Worm (Caenorhabditis elegans) whole organism, young adult: ENCODE measurements around the gene C27C12.4.

Experiments
- F33H1.4 ChIP-seq: fragments of 200-800 bp; sonication (Bioruptor generic); IDR thresholded peaks from 2 replicates; pipeline ENCODE4 v1.3.6; 2022; ENCODE audit warnings: missing genetic modification reagents, missing genetic modification characterization, missing compliant biosample characterization
- K12H6.12 ChIP-seq: fragments of 200-800 bp; sonication (Bioruptor generic); optimal IDR thresholded peaks from 2 replicates; lab custom pipeline; 2018; ENCODE audit warnings: mild to moderate bottlenecking, missing genetic modification characterization, missing compliant biosample characterization
- Y56A3A.18 ChIP-seq: fragments of 200-800 bp; sonication (Bioruptor generic); IDR thresholded peaks from 2 replicates; pipeline ENCODE4 v1.3.6; 2022; ENCODE audit warnings: missing genetic modification reagents, missing genetic modification characterization, missing compliant biosample characterization
- Y67H2A.10 ChIP-seq: fragments of 200-800 bp; sonication (Bioruptor generic); conservative IDR thresholded peaks from 2 replicates; pipeline ENCODE4 v1.3.6; 2022; ENCODE audit warnings: missing genetic modification reagents, missing genetic modification characterization, missing compliant biosample characterization
- Y95B8A.8 ChIP-seq: fragments of 200-800 bp; sonication (Bioruptor generic); IDR thresholded peaks from 2 replicates; pipeline ENCODE4 v1.3.6; 2022; ENCODE audit warnings: missing genetic modification reagents, missing genetic modification characterization, missing compliant biosample characterization
- ZK185.1 ChIP-seq: sonication (generic microtip); optimal IDR thresholded peaks from 2 replicates; lab custom pipeline; 2016; ENCODE audit warnings: mild to moderate bottlenecking, missing genetic modification characterization, missing compliant biosample characterization; ENCODE audit not compliant: poor library complexity, severe bottlenecking
- ama-1 ChIP-seq, 3 experiments: fragments of 150-350 bp in 1 of 3; sonication (generic microtip) in 2 of 3; optimal IDR thresholded peaks; 2 replicates each; lab custom pipeline; 2014 to 2018; ENCODE audit warnings: missing biosample characterization in 2 of 3, missing genetic modification characterization in 2 of 3, missing genetic modification reagents in 2 of 3
- aptf-2 ChIP-seq: fragments of 200-800 bp; sonication (Bioruptor generic); conservative IDR thresholded peaks from 2 replicates; pipeline ENCODE4 v1.3.6; 2022; ENCODE audit warnings: missing genetic modification reagents, missing genetic modification characterization, missing compliant biosample characterization
- attf-6 ChIP-seq: fragments of 200-800 bp; sonication (Bioruptor generic); IDR thresholded peaks from 2 replicates; pipeline ENCODE4 v1.3.6; 2022; ENCODE audit warnings: missing genetic modification reagents, missing genetic modification characterization, missing compliant biosample characterization
- cebp-2 ChIP-seq: fragments of 200-800 bp; sonication (Bioruptor generic); IDR thresholded peaks from 2 replicates; pipeline ENCODE4 v1.3.6; 2022; ENCODE audit warnings: missing genetic modification characterization, missing compliant biosample characterization
- ceh-100 ChIP-seq: fragments of 200-800 bp; sonication (Bioruptor generic); IDR thresholded peaks from 2 replicates; pipeline ENCODE4 v1.3.6; 2022; ENCODE audit warnings: missing genetic modification reagents, missing genetic modification characterization, missing compliant biosample characterization
- ceh-91 ChIP-seq: fragments of 200-800 bp; sonication (Bioruptor generic); IDR thresholded peaks from 2 replicates; pipeline ENCODE4 v1.3.6; 2022; ENCODE audit warnings: missing genetic modification reagents, missing genetic modification characterization, missing compliant biosample characterization
- die-1 ChIP-seq: sonication (generic microtip); optimal IDR thresholded peaks from 2 replicates; lab custom pipeline; 2016; ENCODE audit warnings: missing genotype, mild to moderate bottlenecking, missing genetic modification characterization, missing compliant biosample characterization
- dox-1 ChIP-seq: fragments of 200-800 bp; sonication (Bioruptor generic); IDR thresholded peaks from 2 replicates; pipeline ENCODE4 v1.3.6; 2022; ENCODE audit warnings: missing genetic modification reagents, missing genetic modification characterization, missing compliant biosample characterization
- egrh-3 ChIP-seq: fragments of 200-800 bp; sonication (Bioruptor generic); IDR thresholded peaks from 2 replicates; pipeline ENCODE4 v1.3.6; 2022; ENCODE audit warnings: missing genetic modification reagents, missing genetic modification characterization, missing compliant biosample characterization
- fkh-3 ChIP-seq: sonication (generic microtip); optimal IDR thresholded peaks from 2 replicates; lab custom pipeline; 2016; ENCODE audit warnings: mild to moderate bottlenecking, missing genetic modification characterization, missing compliant biosample characterization
- him-1 ChIP-seq: sonication (generic microtip); optimal IDR thresholded peaks from 2 replicates; lab custom pipeline; 2016; ENCODE audit warnings: missing genotype, missing genetic modification reagents, missing genetic modification characterization, missing compliant biosample characterization
- hlh-12 ChIP-seq: sonication (generic microtip); optimal IDR thresholded peaks from 2 replicates; lab custom pipeline; 2016; ENCODE audit warnings: missing genetic modification characterization, missing compliant biosample characterization
- hlh-26 ChIP-seq: fragments of 200-800 bp; sonication (Bioruptor generic); conservative IDR thresholded peaks from 2 replicates; pipeline ENCODE4 v1.3.6; 2022; ENCODE audit warnings: missing genetic modification reagents, missing genetic modification characterization, missing compliant biosample characterization
- hrde-1 ChIP-seq: sonication (generic microtip); optimal IDR thresholded peaks from 2 replicates; lab custom pipeline; 2016; ENCODE audit warnings: missing genetic modification characterization, mild to moderate bottlenecking, missing compliant biosample characterization, moderate library complexity, missing genotype, missing genetic modification reagents, borderline replicate concordance
- hsf-1 ChIP-seq: fragments of 200-800 bp; sonication (Bioruptor generic); IDR thresholded peaks from 2 replicates; pipeline ENCODE4 v1.3.6; 2022; ENCODE audit warnings: missing genetic modification reagents, missing genetic modification characterization, missing compliant biosample characterization
- lsy-27 ChIP-seq: sonication (generic microtip); optimal IDR thresholded peaks from 2 replicates; lab custom pipeline; 2017; ENCODE audit warnings: missing genetic modification characterization, mild to moderate bottlenecking, missing compliant biosample characterization, antibody characterized with exemption, missing genotype, borderline replicate concordance; ENCODE audit not compliant: insufficient read depth
- mes-4 ChIP-seq: sonication (generic microtip); optimal IDR thresholded peaks from 2 replicates; lab custom pipeline; 2016; ENCODE audit warnings: missing genotype, missing genetic modification characterization, missing compliant biosample characterization
- nfyb-1 ChIP-seq: fragments of 200-800 bp; sonication (Bioruptor generic); IDR thresholded peaks from 2 replicates; pipeline ENCODE4 v1.3.6; 2022; ENCODE audit warnings: missing genetic modification reagents, missing genetic modification characterization, missing compliant biosample characterization
- pbrm-1 ChIP-seq: fragments of 200-800 bp; sonication (Bioruptor generic); IDR thresholded peaks from 2 replicates; pipeline ENCODE4 v1.3.6; 2022; ENCODE audit warnings: missing genetic modification reagents, missing genetic modification characterization, missing compliant biosample characterization
- rcor-1 ChIP-seq: fragments of 200-800 bp; sonication (Bioruptor generic); IDR thresholded peaks from 2 replicates; pipeline ENCODE4 v1.3.6; 2022; ENCODE audit warnings: missing genetic modification reagents, missing genetic modification characterization, missing compliant biosample characterization
- snpc-1.3 ChIP-seq: sonication (generic microtip); optimal IDR thresholded peaks from 2 replicates; lab custom pipeline; 2017; ENCODE audit warnings: missing genetic modification characterization, mild to moderate bottlenecking, missing compliant biosample characterization, antibody characterized with exemption, moderate library complexity, missing genotype, missing genetic modification reagents; ENCODE audit not compliant: insufficient read depth
- snpc-4 ChIP-seq, 5 experiments: fragments of 150-350 bp in 1 of 5; sonication (generic microtip) in 4 of 5; optimal IDR thresholded peaks; 2 replicates each; lab custom pipeline; 2014 to 2018; ENCODE audit warnings: missing genetic modification characterization in 5 of 5, missing biosample characterization in 3 of 5, antibody characterized with exemption in 2 of 5, mild to moderate bottlenecking in 2 of 5, missing compliant biosample characterization in 2 of 5, missing genotype in 2 of 5, moderate library complexity in 2 of 5, missing genetic modification reagents in 1 of 5
- tbp1 ChIP-seq: fragments of 200-800 bp; sonication (Bioruptor generic); optimal IDR thresholded peaks from 2 replicates; lab custom pipeline; 2018; ENCODE audit warnings: mild to moderate bottlenecking, missing genetic modification characterization, missing compliant biosample characterization
- tbx-9 ChIP-seq: sonication (generic microtip); optimal IDR thresholded peaks from 2 replicates; lab custom pipeline; 2016; ENCODE audit warnings: borderline replicate concordance, missing genetic modification characterization, inconsistent platforms, missing compliant biosample characterization
- xnd-1 ChIP-seq: sonication (generic microtip); optimal IDR thresholded peaks from 2 replicates; lab custom pipeline; 2016; ENCODE audit warnings: missing genotype, missing genetic modification reagents, missing genetic modification characterization, missing compliant biosample characterization
- zfh-2 ChIP-seq: fragments of 200-800 bp; sonication (Bioruptor generic); conservative IDR thresholded peaks from 2 replicates; pipeline ENCODE4 v1.3.6; 2022; ENCODE audit warnings: missing genetic modification reagents, missing genetic modification characterization, missing compliant biosample characterization
- ztf-18 ChIP-seq: sonication (generic microtip); optimal IDR thresholded peaks from 2 replicates; lab custom pipeline; 2016; ENCODE audit warnings: missing genotype, mild to moderate bottlenecking, missing genetic modification characterization, missing compliant biosample characterization
- ztf-25 ChIP-seq: fragments of 200-800 bp; sonication (Bioruptor generic); IDR thresholded peaks from 2 replicates; pipeline ENCODE4 v1.3.6; 2022; ENCODE audit warnings: missing genetic modification reagents, missing genetic modification characterization, missing compliant biosample characterization

The C27C12.4 gene

ce11 chrX:14877691-14878090, 23.8 kb downstream of the C27C12.4 start:
- 0 out of 2 replicates have a peak, but pooled peaks have one; percentile 7 for TF ChIP-seq hsf-1 (GFP tag; lab: Robert Waterston, UW)
- no peak for TF ChIP-seq mes-4 (tag; lab: Kevin White, UChicago)
- 0 out of 2 replicates have a peak, but pooled peaks have one; percentile 7 for TF ChIP-seq nfyb-1 (GFP tag; lab: Robert Waterston, UW)
- TF ChIP-seq dox-1 (GFP tag; lab: Robert Waterston, UW) = 0 out of 2 replicates have a peak, but pooled peaks have one; percentile 19
- peak; percentile 43; the same call in 1 of the 2 replicates for TF ChIP-seq Y56A3A.18
- no peak for TF ChIP-seq ZK185.1 (tag; lab: Kevin White, UChicago)
- TF ChIP-seq zfh-2 (GFP tag; lab: Robert Waterston, UW) = peak; percentile 64
- no peak for TF ChIP-seq attf-6
- TF ChIP-seq xnd-1 (tag; lab: Kevin White, UChicago) = no peak
- TF ChIP-seq rcor-1 (GFP tag; lab: Robert Waterston, UW) = 0 out of 2 replicates have a peak, but pooled peaks have one; percentile 26
- peak; percentile 26; the same call in 1 of the 2 replicates for TF ChIP-seq egrh-3 (GFP tag; lab: Robert Waterston, UW)

DNA sequence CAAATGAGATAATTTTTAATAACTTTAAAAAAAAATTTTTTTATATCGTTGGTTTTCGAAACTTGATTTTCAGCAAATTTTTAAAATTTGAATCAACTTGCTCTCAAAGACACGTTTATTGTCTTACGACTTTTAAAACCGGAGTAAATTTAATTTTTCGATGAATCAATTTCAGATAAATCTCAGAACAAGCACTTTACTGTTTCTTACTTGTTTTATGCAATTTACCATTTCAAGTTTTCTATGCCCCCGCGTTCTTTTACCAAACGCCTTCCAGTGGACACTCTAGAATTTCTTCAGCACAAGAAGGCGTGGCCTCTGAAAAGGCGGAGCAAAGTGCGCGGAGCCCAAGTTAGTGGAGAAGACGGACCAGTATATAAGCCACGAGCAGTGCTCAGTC, 27.2 kb downstream of the C27C12.4 start, which contains the start of gene flp-8:
flp-8 (plus strand) TSS at position 301 of the 400 bp plus-strand sequence.
- TF ChIP-seq tbx-9 (tag; lab: Kevin White, UChicago) (no peak), Y56A3A.18 (no peak), die-1 (tag; lab: Kevin White, UChicago) (no peak), hrde-1 (tag; lab: Kevin White, UChicago) (no peak), rcor-1 (GFP tag; lab: Robert Waterston, UW) (no peak), Y67H2A.10 (GFP tag; lab: Robert Waterston, UW) (no peak), lsy-27 (no peak), hlh-26 (GFP tag; lab: Robert Waterston, UW) (no peak), egrh-3 (GFP tag; lab: Robert Waterston, UW) (no peak), ztf-18 (no peak), tbp1 (no peak), K12H6.12 (tag; lab: Kevin White, UChicago) (no peak), F33H1.4 (GFP tag; lab: Robert Waterston, UW) (no peak), xnd-1 (tag; lab: Kevin White, UChicago) (no peak), aptf-2 (no peak), ztf-25 (GFP tag; lab: Robert Waterston, UW) (no peak), zfh-2 (GFP tag; lab: Robert Waterston, UW) (no peak), snpc-4 (GFP tag; optimal IDR thresholded peaks at IDR 0.05; lab: Kevin White, UChicago) (no peak), snpc-4 (tag; optimal IDR thresholded peaks at IDR 0.05; lab: Kevin White, UChicago) (no peak), pbrm-1 (GFP tag; lab: Robert Waterston, UW) (no peak)

DNA sequence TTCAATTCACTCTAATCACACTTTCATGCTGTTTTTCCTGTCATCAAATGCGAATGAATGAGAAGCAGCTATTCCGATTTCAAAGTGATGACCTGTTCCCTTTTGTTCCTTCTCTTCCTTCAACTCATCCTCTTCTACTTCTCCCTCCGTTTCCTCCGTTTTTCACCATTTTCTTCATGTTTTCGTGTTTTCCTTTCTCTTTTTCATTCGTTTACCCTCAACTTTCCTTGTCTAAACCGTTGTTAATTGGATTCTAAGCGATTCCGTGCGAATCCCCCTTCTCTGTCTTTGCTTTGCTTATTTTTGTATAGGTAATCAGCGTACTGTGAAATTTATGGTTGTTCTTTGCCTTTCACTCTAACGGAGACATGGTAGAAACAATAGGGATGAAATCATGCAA, 32.0 kb downstream of the C27C12.4 start:
- TF ChIP-seq zfh-2 (GFP tag; lab: Robert Waterston, UW) (no peak), snpc-1.3 (tag; lab: Kevin White, UChicago) (no peak), cebp-2 (no peak)

ce11 chrX:14888188-14888587, 34.3 kb downstream of the C27C12.4 start, which contains the start of gene daf-6:
daf-6 (plus strand) TSS chrX:14888488.
- no peak for TF ChIP-seq ceh-91 (GFP tag; lab: Robert Waterston, UW)
- TF ChIP-seq ceh-100 = no peak
- TF ChIP-seq ama-1 (optimal IDR thresholded peaks at IDR 0.05; lab: Kevin White, UChicago) = no peak
- no peak for TF ChIP-seq ama-1 (GFP tag; optimal IDR thresholded peaks at IDR 0.05; lab: Kevin White, UChicago)
- TF ChIP-seq hlh-12 (tag; lab: Kevin White, UChicago) = no peak
- no peak for TF ChIP-seq Y95B8A.8 (GFP tag; lab: Robert Waterston, UW)
- TF ChIP-seq ztf-25 (GFP tag; lab: Robert Waterston, UW) = no peak
- no peak for TF ChIP-seq fkh-3 (tag; lab: Kevin White, UChicago)
- TF ChIP-seq him-1 (tag; lab: Kevin White, UChicago) = no peak
- TF ChIP-seq, all 124 proteins: peak for 0
